Worm (Caenorhabditis elegans): Measurements from ENCODE around the gene nspg-1.

The nspg-1 gene

ce11 chrV:12819155-12819554, 48.7 kb downstream of the nspg-1 start:
- TF ChIP-seq hlh-11 (tag; optimal IDR thresholded peaks at IDR 0.05) (peak; percentile 41), mdl-1 (tag; optimal IDR thresholded peaks at IDR 0.05) (peak in 1 of 2 experiments; percentile 70), lsy-2 (tag; optimal IDR thresholded peaks at IDR 0.05) (peak; percentile 3 to 50), mep-1 (tag; optimal IDR thresholded peaks at IDR 0.05) (peak; percentile 63), aha-1 (tag) (peak; percentile 97), hlh-30 (tag; optimal IDR thresholded peaks at IDR 0.05; ENCODE audit: insufficient read depth) (peak; percentile 83), spr-3 (GFP tag; optimal IDR thresholded peaks at IDR 0.05) (no peak), rbr-2 (tag; optimal IDR thresholded peaks at IDR 0.05) (peak; percentile 79), F37D6.2 (tag; optimal IDR thresholded peaks at IDR 0.05) (peak; percentile 75), pha-4 (GFP tag; IDR thresholded peaks at IDR 0.05) (no peak), pha-4 (tag; optimal IDR thresholded peaks at IDR 0.05) (no peak), hif-1 (tag; optimal IDR thresholded peaks at IDR 0.05) (peak in 1 of 2 experiments; percentile 39), dmd-6 (GFP tag; IDR thresholded peaks at IDR 0.05) (0 out of 2 replicates have a peak, but pooled peaks have one; percentile 11), Y105C5A.15 (GFP tag; IDR thresholded peaks at IDR 0.05) (no peak), mxl-3 (GFP tag; optimal IDR thresholded peaks at IDR 0.05) (peak; percentile 11), fkh-10 (GFP tag; optimal IDR thresholded peaks at IDR 0.05) (peak; percentile 61), hmg-1.1 (GFP tag; IDR thresholded peaks at IDR 0.05) (peak; percentile 79)

ce11 chrV:12818486-12818885, 49.4 kb downstream of the nspg-1 start:
- TF ChIP-seq aly-2 (tag; optimal IDR thresholded peaks at IDR 0.05) (no peak), vab-7 (GFP tag; IDR thresholded peaks at IDR 0.05) (no peak), zfp-2 (tag; optimal IDR thresholded peaks at IDR 0.05) (no peak), F37D6.2 (tag; optimal IDR thresholded peaks at IDR 0.05) (no peak), nhr-6 (tag; optimal IDR thresholded peaks at IDR 0.05) (no peak), unc-62 (GFP tag; optimal IDR thresholded peaks at IDR 0.05 in 1 of 2) (peak in 1 of 2 experiments; percentile 10), unc-62 (tag; optimal IDR thresholded peaks at IDR 0.05) (no peak)

- TF ChIP-seq hlh-30 (tag; optimal IDR thresholded peaks at IDR 0.05; ENCODE audit: insufficient read depth) = peak; percentile 37
- no peak for TF ChIP-seq F26F4.8 (GFP tag; conservative IDR thresholded peaks at IDR 0.05)
- TF ChIP-seq lsy-2 (tag; optimal IDR thresholded peaks at IDR 0.05) = peak; percentile 12 to 47
- TF ChIP-seq T26A8.4 (GFP tag; IDR thresholded peaks at IDR 0.05) = no peak
- no peak for TF ChIP-seq unc-39 (tag; optimal IDR thresholded peaks at IDR 0.05)
- no peak for TF ChIP-seq R02D3.7 (tag; optimal IDR thresholded peaks at IDR 0.05)
- no peak for TF ChIP-seq nhr-237 (tag; optimal IDR thresholded peaks at IDR 0.05)
- no peak for TF ChIP-seq nhr-41 (GFP tag; IDR thresholded peaks at IDR 0.05)
- TF ChIP-seq attf-4 (tag; optimal IDR thresholded peaks at IDR 0.05) = no peak
- peak; percentile 4 for TF ChIP-seq mep-1 (tag; optimal IDR thresholded peaks at IDR 0.05)
- TF ChIP-seq zag-1 (tag; optimal IDR thresholded peaks at IDR 0.05) = no peak
- TF ChIP-seq Y5F2A.4 (GFP tag; optimal IDR thresholded peaks at IDR 0.05) = no peak
- TF ChIP-seq daf-12 (tag; optimal IDR thresholded peaks at IDR 0.05) = no peak
- peak in 1 of 2 experiments; percentile 74 for TF ChIP-seq unc-62 (GFP tag; optimal IDR thresholded peaks at IDR 0.05 in 1 of 2)
- no peak for TF ChIP-seq unc-62 (tag; optimal IDR thresholded peaks at IDR 0.05)
- TF ChIP-seq ztf-7 (tag; optimal IDR thresholded peaks at IDR 0.05) = no peak
Measured at ce11 chrV:12816672-12817071, 51.2 kb downstream of the nspg-1 start.

- peak; percentile 0 for TF ChIP-seq hlh-11 (tag; optimal IDR thresholded peaks at IDR 0.05)
- TF ChIP-seq nhr-77 (tag; optimal IDR thresholded peaks at IDR 0.05) = peak; percentile 32
- no peak for TF ChIP-seq arid-1 (GFP tag; conservative IDR thresholded peaks at IDR 0.05)
- TF ChIP-seq nhr-6 (tag; optimal IDR thresholded peaks at IDR 0.05) = peak; percentile 45
- TF ChIP-seq php-3 (GFP tag; IDR thresholded peaks at IDR 0.05) = peak; percentile 22; the same call in 1 of the 2 replicates
- no peak for TF ChIP-seq daf-16 (GFP tag; optimal IDR thresholded peaks at IDR 0.05)
- peak; percentile 89 for TF ChIP-seq daf-16 (tag; optimal IDR thresholded peaks at IDR 0.05)
- TF ChIP-seq dve-1 (tag; optimal IDR thresholded peaks at IDR 0.05; ENCODE audit: insufficient read depth) = peak; percentile 52
- peak in 1 of 2 experiments; percentile 19 for TF ChIP-seq mdl-1 (tag; optimal IDR thresholded peaks at IDR 0.05)
- TF ChIP-seq egl-43 (GFP tag; IDR thresholded peaks at IDR 0.05) = no peak
- peak; percentile 60 for TF ChIP-seq nhr-28 (tag; optimal IDR thresholded peaks at IDR 0.05)
Measured at ce11 chrV:12815386-12815785, 52.5 kb downstream of the nspg-1 start.
